Fruit fly (Drosophila melanogaster) whole organism, embryonic: ENCODE data around the gene CG14694.

Source experiments
- Antp ChIP-seq: fragments of 200-800 bp; sonication (Bioruptor generic); optimal IDR thresholded peaks from 3 replicates; lab custom pipeline; 2016; ENCODE audit warnings: missing biosample characterization, missing genetic modification characterization
- Atf3 ChIP-seq: fragments of 200-800 bp; sonication (Bioruptor generic); optimal IDR thresholded peaks from 3 replicates; lab custom pipeline; 2016; ENCODE audit warnings: missing biosample characterization, missing genetic modification characterization
- CG10274 ChIP-seq: fragments of 200-800 bp; sonication (Bioruptor generic); optimal IDR thresholded peaks from 3 replicates; lab custom pipeline; 2017; ENCODE audit warnings: missing biosample characterization, mild to moderate bottlenecking, missing genetic modification characterization
- CG10321 ChIP-seq: fragments of 200-800 bp; sonication (Bioruptor generic); IDR thresholded peaks from 2 replicates; pipeline ENCODE4 v1.3.6; 2022; ENCODE audit warnings: missing biosample characterization, missing genetic modification characterization
- CG10366 ChIP-seq: fragments of 200-800 bp; sonication (Bioruptor generic); IDR thresholded peaks from 2 replicates; pipeline ENCODE4 v1.3.6; 2022; ENCODE audit warnings: missing biosample characterization, missing genetic modification characterization
- CG13894 ChIP-seq: fragments of 200-800 bp; sonication (Bioruptor generic); optimal IDR thresholded peaks from 3 replicates; lab custom pipeline; 2018; ENCODE audit warnings: missing biosample characterization, mild to moderate bottlenecking, missing genetic modification characterization, moderate library complexity
- CG1647 ChIP-seq: fragments of 200-800 bp; sonication (Bioruptor generic); optimal IDR thresholded peaks from 3 replicates; lab custom pipeline; 2016; ENCODE audit warnings: missing biosample characterization, missing genetic modification characterization
- CG33213 ChIP-seq: fragments of 200-800 bp; sonication (Bioruptor generic); optimal IDR thresholded peaks from 3 replicates; lab custom pipeline; 2016; ENCODE audit warnings: missing biosample characterization, missing genetic modification characterization
- CG4360 ChIP-seq: fragments of 200-800 bp; sonication (Bioruptor generic); IDR thresholded peaks from 2 replicates; pipeline ENCODE4 v1.3.6; 2022; ENCODE audit warnings: missing biosample characterization, missing genetic modification characterization
- CG4617 ChIP-seq: fragments of 200-800 bp; sonication (Bioruptor generic); optimal IDR thresholded peaks from 3 replicates; lab custom pipeline; 2016; ENCODE audit warnings: missing biosample characterization, missing genetic modification characterization, borderline replicate concordance
- CG5180 ChIP-seq: fragments of 200-800 bp; sonication (Bioruptor generic); optimal IDR thresholded peaks from 3 replicates; lab custom pipeline; 2017; ENCODE audit warnings: missing biosample characterization, missing genetic modification characterization, mild to moderate bottlenecking, moderate library complexity, missing genetic modification reagents
- CG6272 ChIP-seq: fragments of 200-800 bp; sonication (Bioruptor generic); IDR thresholded peaks from 2 replicates; pipeline ENCODE4 v1.3.6; 2022; ENCODE audit warnings: missing biosample characterization, missing genetic modification characterization
- CG7556 ChIP-seq: fragments of 200-800 bp; sonication (Bioruptor generic); optimal IDR thresholded peaks from 2 replicates; lab custom pipeline; 2017; ENCODE audit warnings: missing biosample characterization, mild to moderate bottlenecking, missing genetic modification characterization
- CG7839 ChIP-seq: fragments of 200-800 bp; sonication (Bioruptor generic); optimal IDR thresholded peaks from 3 replicates; lab custom pipeline; 2018; ENCODE audit warnings: missing biosample characterization, mild to moderate bottlenecking, missing genetic modification characterization, moderate library complexity
- CG8924 ChIP-seq: fragments of 200-800 bp; optimal IDR thresholded peaks from 3 replicates; lab custom pipeline; 2019; ENCODE audit warnings: missing biosample characterization, mild to moderate bottlenecking, missing genetic modification characterization, moderate library complexity
- CG9876 ChIP-seq: fragments of 200-800 bp; sonication (Bioruptor generic); optimal IDR thresholded peaks from 2 replicates; lab custom pipeline; 2016; ENCODE audit warnings: missing biosample characterization, missing genetic modification characterization
- CkIIα-i1 ChIP-seq: fragments of 200-800 bp; sonication (Bioruptor generic); IDR thresholded peaks from 2 replicates; pipeline ENCODE4 v1.3.6; 2022; ENCODE audit warnings: missing biosample characterization, missing genetic modification characterization
- Dek ChIP-seq: fragments of 200-800 bp; sonication (Bioruptor generic); optimal IDR thresholded peaks from 3 replicates; lab custom pipeline; 2019; ENCODE audit warnings: missing biosample characterization, mild to moderate bottlenecking, missing genetic modification characterization, moderate library complexity
- Dll ChIP-seq: fragments of 200-800 bp; sonication (Bioruptor generic); IDR thresholded peaks from 4 replicates; pipeline ENCODE4 v1.3.6; 2022; ENCODE audit warnings: missing biosample characterization, missing genetic modification characterization; ENCODE audit not compliant: partially characterized antibody
- Doc2 ChIP-seq: fragments of 200-800 bp; sonication (Bioruptor generic); IDR thresholded peaks from 2 replicates; pipeline ENCODE4 v1.3.6; 2022; ENCODE audit warnings: missing biosample characterization, missing genetic modification characterization
- Dp ChIP-seq: fragments of 200-800 bp; sonication (Bioruptor generic); optimal IDR thresholded peaks from 2 replicates; lab custom pipeline; 2018; ENCODE audit warnings: missing biosample characterization, mild to moderate bottlenecking, missing genetic modification characterization, moderate library complexity
- E2f1 ChIP-seq: fragments of 200-800 bp; sonication (Bioruptor generic); IDR thresholded peaks from 2 replicates; pipeline ENCODE4 v1.3.6; 2022; ENCODE audit warnings: missing biosample characterization, missing genetic modification characterization
- Ets65A ChIP-seq: fragments of 200-800 bp; sonication (Bioruptor generic); peaks from one replicate; lab custom pipeline; 2016; ENCODE audit warnings: missing biosample characterization, missing genetic modification characterization
- Hr51 ChIP-seq, 2 experiments: fragments of 200-800 bp; sonication (Bioruptor generic); optimal IDR thresholded peaks; 2 replicates in 1 of 2; 3 replicates in 1 of 2; lab custom pipeline; 2016 to 2018; ENCODE audit warnings: missing biosample characterization in 2 of 2, missing genetic modification characterization in 2 of 2, mild to moderate bottlenecking in 1 of 2, moderate library complexity in 1 of 2
- Hsf ChIP-seq: fragments of 200-800 bp; sonication (Bioruptor generic); optimal IDR thresholded peaks from 3 replicates; lab custom pipeline; 2016; ENCODE audit warnings: missing biosample characterization, missing genetic modification characterization
- Max ChIP-seq: fragments of 200-800 bp; sonication (Bioruptor generic); optimal IDR thresholded peaks from 2 replicates; lab custom pipeline; 2016; ENCODE audit warnings: missing biosample characterization, mild to moderate bottlenecking, missing genetic modification characterization
- Med ChIP-seq: fragments of 200-800 bp; sonication (Bioruptor generic); peaks from one replicate; lab custom pipeline; 2016; ENCODE audit warnings: missing biosample characterization, missing genetic modification characterization, mild to moderate bottlenecking, inconsistent platforms, moderate library complexity
- NFAT ChIP-seq: fragments of 200-800 bp; sonication (Bioruptor generic); IDR thresholded peaks from 2 replicates; pipeline ENCODE4 v1.3.6; 2022; ENCODE audit warnings: missing biosample characterization, missing genetic modification characterization
- Ptx1 ChIP-seq: fragments of 200-800 bp; sonication (Bioruptor generic); IDR thresholded peaks from 2 replicates; pipeline ENCODE4 v1.3.6; 2022; ENCODE audit warnings: missing biosample characterization, missing genetic modification characterization
- ato ChIP-seq: fragments of 200-800 bp; sonication (Bioruptor generic); IDR thresholded peaks from 2 replicates; pipeline ENCODE4 v1.3.6; 2022; ENCODE audit warnings: missing biosample characterization, missing genetic modification characterization; ENCODE audit not compliant: partially characterized antibody
- dpn ChIP-seq, 2 experiments: fragments of 200-800 bp; sonication (Bioruptor generic); optimal IDR thresholded peaks; 3 replicates each; lab custom pipeline; 2016; ENCODE audit warnings: missing biosample characterization in 2 of 2, missing genetic modification characterization in 2 of 2
- exex ChIP-seq: fragments of 200-800 bp; sonication (Bioruptor generic); optimal IDR thresholded peaks from 4 replicates; lab custom pipeline; 2018; ENCODE audit warnings: missing biosample characterization, mild to moderate bottlenecking, missing genetic modification characterization, moderate library complexity
- fd64A ChIP-seq: fragments of 200-800 bp; sonication (Bioruptor generic); optimal IDR thresholded peaks from 3 replicates; lab custom pipeline; 2018; ENCODE audit warnings: missing biosample characterization, mild to moderate bottlenecking, missing genetic modification characterization
- gce ChIP-seq: fragments of 200-800 bp; sonication (Bioruptor generic); IDR thresholded peaks from 3 replicates; pipeline ENCODE4 v1.3.6; 2022; ENCODE audit warnings: missing biosample characterization, missing genetic modification characterization
- gem ChIP-seq: fragments of 200-800 bp; sonication (Bioruptor generic); optimal IDR thresholded peaks from 2 replicates; lab custom pipeline; 2019; ENCODE audit warnings: missing biosample characterization, mild to moderate bottlenecking, missing genetic modification characterization, moderate library complexity
- grau ChIP-seq: fragments of 200-800 bp; optimal IDR thresholded peaks from 3 replicates; lab custom pipeline; 2019; ENCODE audit warnings: missing biosample characterization, mild to moderate bottlenecking, missing genetic modification characterization, moderate library complexity
- hbn ChIP-seq: fragments of 200-800 bp; sonication (Bioruptor generic); IDR thresholded peaks from 2 replicates; pipeline ENCODE4 v1.3.6; 2022; ENCODE audit warnings: missing biosample characterization, missing genetic modification characterization; ENCODE audit not compliant: partially characterized antibody
- ind ChIP-seq: fragments of 200-800 bp; sonication (Bioruptor generic); optimal IDR thresholded peaks from 3 replicates; lab custom pipeline; 2016; ENCODE audit warnings: missing biosample characterization, missing genetic modification characterization
- inv ChIP-seq: fragments of 200-800 bp; sonication (Bioruptor generic); IDR thresholded peaks from 2 replicates; pipeline ENCODE4 v1.3.6; 2022; ENCODE audit warnings: missing biosample characterization, missing genetic modification characterization; ENCODE audit not compliant: partially characterized antibody
- knrl ChIP-seq: fragments of 200-800 bp; sonication (Bioruptor generic); IDR thresholded peaks from 3 replicates; pipeline ENCODE4 v1.3.6; 2022; ENCODE audit warnings: missing biosample characterization, missing genetic modification characterization; ENCODE audit not compliant: partially characterized antibody
- nerfin-1 ChIP-seq: fragments of 200-800 bp; sonication (Bioruptor generic); optimal IDR thresholded peaks from 3 replicates; lab custom pipeline; 2019; ENCODE audit warnings: missing biosample characterization, mild to moderate bottlenecking, missing genetic modification characterization, moderate library complexity
- p53 ChIP-seq: fragments of 200-800 bp; sonication (Bioruptor generic); optimal IDR thresholded peaks from 2 replicates; lab custom pipeline; 2016; ENCODE audit warnings: missing biosample characterization, missing genetic modification characterization
- pho ChIP-seq: fragments of 200-800 bp; sonication (Bioruptor generic); optimal IDR thresholded peaks from 2 replicates; lab custom pipeline; 2016; ENCODE audit warnings: missing biosample characterization, missing genetic modification characterization
- psq ChIP-seq: fragments of 200-800 bp; sonication (Bioruptor generic); optimal IDR thresholded peaks from 2 replicates; lab custom pipeline; 2017; ENCODE audit warnings: missing biosample characterization, missing genetic modification characterization
- slbo ChIP-seq: fragments of 200-800 bp; sonication (Bioruptor generic); IDR thresholded peaks from 2 replicates; pipeline ENCODE4 v1.3.6; 2022; ENCODE audit warnings: missing biosample characterization, missing genetic modification characterization
- sug ChIP-seq: fragments of 200-800 bp; optimal IDR thresholded peaks from 2 replicates; lab custom pipeline; 2019; ENCODE audit warnings: missing biosample characterization, mild to moderate bottlenecking, missing genetic modification characterization, moderate library complexity
- tgo ChIP-seq: fragments of 200-800 bp; sonication (Bioruptor generic); IDR thresholded peaks from 3 replicates; pipeline ENCODE4 v1.3.6; 2022; ENCODE audit warnings: missing biosample characterization, missing genetic modification characterization
- trem ChIP-seq: fragments of 200-800 bp; optimal IDR thresholded peaks from 3 replicates; lab custom pipeline; 2019; ENCODE audit warnings: missing biosample characterization, mild to moderate bottlenecking, missing genetic modification characterization, moderate library complexity
- z ChIP-seq: fragments of 200-800 bp; sonication (Bioruptor generic); IDR thresholded peaks from 3 replicates; pipeline ENCODE4 v1.3.6; 2022; ENCODE audit warnings: missing biosample characterization, missing genetic modification characterization

Gene CG14694

dm6 chr3R:10881824-10882559, 22.4 kb upstream of the CG14694 start, which contains the start of gene Tpc1 (continued):
- TF ChIP-seq CG6272 (GFP tag; lab: Robert Waterston, UW) (peak; percentile 56; the same call in 1 of the 2 replicates), z (no peak), E2f1 (GFP tag; lab: Robert Waterston, UW) (no peak), CG10274 (no peak), Dek (tag; lab: Kevin White, UChicago) (peak; percentile 34), fd64A (no peak), ind (peak; percentile 14), CG10321 (GFP tag; lab: Robert Waterston, UW) (no peak), Atf3 (GFP tag; lab: Kevin White, UChicago) (peak; percentile 13), ato (GFP tag; lab: Robert Waterston, UW) (peak; percentile 35), Max (GFP tag; lab: Kevin White, UChicago) (no peak), CG4617 (GFP tag; lab: Kevin White, UChicago) (no peak), NFAT (GFP tag; lab: Robert Waterston, UW) (peak; percentile 20; the same call in 1 of the 2 replicates), Dll (GFP tag; lab: Robert Waterston, UW) (peak; percentile 98), CG13894 (tag; lab: Kevin White, UChicago) (peak; percentile 35), Antp (no peak), dpn (GFP tag; optimal IDR thresholded peaks at IDR 0.05; lab: Kevin White, UChicago) (peak; percentile 16 to 44), Ptx1 (GFP tag; lab: Robert Waterston, UW) (peak; percentile 41), Med (GFP tag; lab: Kevin White, UChicago) (peak; percentile 82), gem (tag; lab: Kevin White, UChicago) (peak; percentile 57), Ets65A (GFP tag; lab: Kevin White, UChicago) (peak; percentile 49), Dp (peak; percentile 89), CG9876 (no peak), psq (GFP tag; lab: Kevin White, UChicago) (no peak), nerfin-1 (tag; lab: Kevin White, UChicago) (no peak), gce (GFP tag; lab: Robert Waterston, UW) (no peak), inv (GFP tag; lab: Robert Waterston, UW) (peak; percentile 85), Hsf (GFP tag; lab: Kevin White, UChicago) (peak; percentile 57), Doc2 (GFP tag; lab: Robert Waterston, UW) (no peak), hbn (GFP tag; lab: Robert Waterston, UW) (peak; percentile 84), exex (tag; lab: Kevin White, UChicago) (peak; percentile 16), CG7556 (GFP tag; lab: Kevin White, UChicago) (no peak), CG1647 (GFP tag; lab: Kevin White, UChicago) (peak; percentile 9), p53 (no peak), tgo (no peak), CkIIα-i1 (GFP tag; lab: Robert Waterston, UW) (no peak), sug (tag; lab: Kevin White, UChicago) (peak; percentile 65), CG33213 (GFP tag; lab: Kevin White, UChicago) (peak; percentile 28), CG4360 (GFP tag; lab: Robert Waterston, UW) (peak; percentile 82; the same call in 1 of the 2 replicates), Hr51 (GFP tag; optimal IDR thresholded peaks at IDR 0.05; lab: Kevin White, UChicago) (peak; percentile 3 to 13), CG5180 (peak; percentile 94), knrl (GFP tag; lab: Robert Waterston, UW) (peak; percentile 90), CG10366 (no peak), grau (peak; percentile 46), CG7839 (tag; lab: Kevin White, UChicago) (no peak), pho (GFP tag; lab: Kevin White, UChicago) (peak; percentile 55), slbo (GFP tag; lab: Robert Waterston, UW) (peak; percentile 46; the same call in 1 of the 2 replicates), CG8924 (tag; lab: Kevin White, UChicago) (peak; percentile 10), trem (tag; lab: Kevin White, UChicago) (peak; percentile 67)
